Worm (Caenorhabditis elegans) whole organism, L3 larva: ENCODE measurements around the gene rexd-1.

Experiments used
- R02D3.7 ChIP-seq: fragments of 150-350 bp; optimal IDR thresholded peaks from 2 replicates; lab custom pipeline; 2014; ENCODE audit warnings: missing biosample characterization, missing genetic modification characterization
- ZK546.5 ChIP-seq: sonication (generic microtip); optimal IDR thresholded peaks from 2 replicates; lab custom pipeline; 2017; ENCODE audit warnings: missing biosample characterization, missing genetic modification characterization
- aly-2 ChIP-seq: fragments of 150-350 bp; optimal IDR thresholded peaks from 2 replicates; lab custom pipeline; 2014; ENCODE audit warnings: missing biosample characterization, missing genetic modification characterization
- ama-1 ChIP-seq: fragments of 150-350 bp; optimal IDR thresholded peaks from 2 replicates; lab custom pipeline; 2018
- ceh-16 ChIP-seq: sonication (generic microtip); optimal IDR thresholded peaks from 2 replicates; lab custom pipeline; 2017; ENCODE audit warnings: missing biosample characterization, missing genetic modification characterization
- ceh-28 ChIP-seq: fragments of 150-350 bp; optimal IDR thresholded peaks from 2 replicates; lab custom pipeline; 2014; ENCODE audit warnings: missing biosample characterization, missing genetic modification reagents, missing genetic modification characterization
- ceh-82 ChIP-seq: fragments of 150-350 bp; optimal IDR thresholded peaks from 2 replicates; lab custom pipeline; 2014; ENCODE audit warnings: missing biosample characterization, missing genetic modification characterization
- daf-12 ChIP-seq: fragments of 150-350 bp; optimal IDR thresholded peaks from 2 replicates; lab custom pipeline; 2014; ENCODE audit warnings: missing biosample characterization, missing genetic modification reagents, missing genetic modification characterization
- elt-1 ChIP-seq: fragments of 150-350 bp; optimal IDR thresholded peaks from 2 replicates; lab custom pipeline; 2014; ENCODE audit warnings: missing biosample characterization, missing genetic modification characterization
- elt-2 ChIP-seq: sonication (generic microtip); optimal IDR thresholded peaks from 2 replicates; lab custom pipeline; 2016; ENCODE audit warnings: missing genetic modification reagents, mild to moderate bottlenecking, missing genetic modification characterization, missing compliant biosample characterization
- eor-1 ChIP-seq, 2 experiments: fragments of 150-350 bp; optimal IDR thresholded peaks; 2 replicates each; lab custom pipeline; 2014 to 2018; ENCODE audit warnings: missing biosample characterization in 2 of 2, missing genetic modification characterization in 2 of 2
- fkh-10 ChIP-seq: sonication (generic microtip); optimal IDR thresholded peaks from 2 replicates; lab custom pipeline; 2017; ENCODE audit warnings: missing biosample characterization, missing genetic modification reagents, missing genetic modification characterization
- fkh-2 ChIP-seq: fragments of 150-350 bp; optimal IDR thresholded peaks from 2 replicates; lab custom pipeline; 2014; ENCODE audit warnings: missing biosample characterization, missing genetic modification reagents, missing genetic modification characterization
- hmg-11 ChIP-seq: sonication (generic microtip); optimal IDR thresholded peaks from 2 replicates; lab custom pipeline; 2016; ENCODE audit warnings: missing genetic modification characterization, missing compliant biosample characterization
- jun-1 ChIP-seq: fragments of 150-350 bp; optimal IDR thresholded peaks from 2 replicates; lab custom pipeline; 2014; ENCODE audit warnings: missing biosample characterization, missing genetic modification reagents, missing genetic modification characterization
- lin-15B ChIP-seq: fragments of 150-350 bp; optimal IDR thresholded peaks from 2 replicates; lab custom pipeline; 2014; ENCODE audit warnings: missing biosample characterization, missing genetic modification characterization
- lin-39 ChIP-seq: fragments of 150-350 bp; optimal IDR thresholded peaks from 2 replicates; lab custom pipeline; 2018; ENCODE audit warnings: missing biosample characterization, missing genetic modification reagents, missing genetic modification characterization
- lsy-12 ChIP-seq: sonication (generic microtip); optimal IDR thresholded peaks from 2 replicates; lab custom pipeline; 2016; ENCODE audit warnings: mild to moderate bottlenecking, missing genetic modification characterization, missing compliant biosample characterization
- mdl-1 ChIP-seq: fragments of 150-350 bp; optimal IDR thresholded peaks from 2 replicates; lab custom pipeline; 2014; ENCODE audit warnings: missing biosample characterization, missing genetic modification characterization
- mml-1 ChIP-seq: fragments of 150-350 bp; sonication (generic microtip); optimal IDR thresholded peaks from 3 replicates; lab custom pipeline; 2014; ENCODE audit warnings: missing biosample characterization, missing genetic modification characterization
- nfya-1 ChIP-seq: sonication (generic microtip); optimal IDR thresholded peaks from 2 replicates; lab custom pipeline; 2017; ENCODE audit warnings: missing genetic modification characterization, mild to moderate bottlenecking, missing compliant biosample characterization, antibody characterized with exemption, moderate library complexity; ENCODE audit not compliant: insufficient read depth
- nhr-11 ChIP-seq: fragments of 150-350 bp; optimal IDR thresholded peaks from 2 replicates; lab custom pipeline; 2014; ENCODE audit warnings: missing biosample characterization, missing genetic modification characterization
- nhr-12 ChIP-seq: fragments of 150-350 bp; optimal IDR thresholded peaks from 2 replicates; lab custom pipeline; 2014; ENCODE audit warnings: missing biosample characterization, missing genetic modification characterization
- nhr-23 ChIP-seq: fragments of 150-350 bp; optimal IDR thresholded peaks from 2 replicates; lab custom pipeline; 2014; ENCODE audit warnings: missing biosample characterization, missing genetic modification reagents, missing genetic modification characterization
- nhr-237 ChIP-seq: fragments of 150-350 bp; optimal IDR thresholded peaks from 2 replicates; lab custom pipeline; 2014; ENCODE audit warnings: missing biosample characterization, missing genetic modification characterization
- nhr-25 ChIP-seq: sonication (generic microtip); optimal IDR thresholded peaks from 2 replicates; lab custom pipeline; 2017; ENCODE audit warnings: missing biosample characterization, missing genetic modification characterization
- nhr-28 ChIP-seq: fragments of 150-350 bp; optimal IDR thresholded peaks from 2 replicates; lab custom pipeline; 2014; ENCODE audit warnings: missing biosample characterization, missing genetic modification characterization
- nhr-43 ChIP-seq: sonication (generic microtip); optimal IDR thresholded peaks from 2 replicates; lab custom pipeline; 2016; ENCODE audit warnings: mild to moderate bottlenecking, missing genetic modification characterization, missing compliant biosample characterization; ENCODE audit not compliant: poor library complexity, severe bottlenecking
- nhr-76 ChIP-seq: fragments of 150-350 bp; sonication (generic microtip); optimal IDR thresholded peaks from 5 replicates; lab custom pipeline; 2014; ENCODE audit warnings: missing biosample characterization, missing genetic modification characterization
- pha-4 ChIP-seq: fragments of 150-350 bp; optimal IDR thresholded peaks from 2 replicates; lab custom pipeline; 2014; ENCODE audit warnings: missing biosample characterization, missing genetic modification reagents, missing genetic modification characterization
- pqm-1 ChIP-seq: fragments of 150-350 bp; optimal IDR thresholded peaks from 2 replicates; lab custom pipeline; 2017; ENCODE audit warnings: missing biosample characterization, missing genetic modification characterization, inconsistent platforms
- sea-2 ChIP-seq: fragments of 150-350 bp; sonication (generic microtip); optimal IDR thresholded peaks from 4 replicates; lab custom pipeline; 2014; ENCODE audit warnings: missing biosample characterization, missing genetic modification reagents, missing genetic modification characterization
- skn-1 ChIP-seq: fragments of 150-350 bp; optimal IDR thresholded peaks from 2 replicates; lab custom pipeline; 2014; ENCODE audit warnings: missing biosample characterization, missing genetic modification characterization
- snpc-4 ChIP-seq: fragments of 150-350 bp; optimal IDR thresholded peaks from 2 replicates; lab custom pipeline; 2014; ENCODE audit warnings: missing biosample characterization, missing genetic modification characterization
- unc-39 ChIP-seq: sonication (generic microtip); optimal IDR thresholded peaks from 4 replicates; lab custom pipeline; 2017; ENCODE audit warnings: missing biosample characterization, missing genetic modification characterization
- unc-62 ChIP-seq: fragments of 150-350 bp; sonication (generic microtip); optimal IDR thresholded peaks from 4 replicates; lab custom pipeline; 2014; ENCODE audit warnings: missing biosample characterization, missing genetic modification reagents, missing genetic modification characterization
- zag-1 ChIP-seq: fragments of 150-350 bp; optimal IDR thresholded peaks from 2 replicates; lab custom pipeline; 2014; ENCODE audit warnings: missing biosample characterization, missing genetic modification characterization
- ztf-11 ChIP-seq: fragments of 150-350 bp; optimal IDR thresholded peaks from 2 replicates; lab custom pipeline; 2014; ENCODE audit warnings: missing biosample characterization, missing genetic modification characterization
- ztf-4 ChIP-seq: fragments of 150-350 bp; optimal IDR thresholded peaks from 2 replicates; lab custom pipeline; 2014; ENCODE audit warnings: missing biosample characterization, missing genetic modification characterization

rexd-1 gene

ce11 chrIII:1853944-1854343 lies 19.6 kb downstream of the rexd-1 start:
- peak; percentile 12 for TF ChIP-seq hmg-11 (tag; lab: Kevin White, UChicago)
- no peak for TF ChIP-seq lin-15B (tag; lab: Kevin White, UChicago)
- TF ChIP-seq jun-1 (tag; lab: Kevin White, UChicago), result no peak
- peak; percentile 89 for TF ChIP-seq nhr-25 (tag; lab: Kevin White, UChicago)
- TF ChIP-seq unc-62, result no peak

ce11 chrIII:1855092-1855491 lies 20.8 kb downstream of the rexd-1 start, which contains the start of gene hlh-33:
hlh-33 (plus strand) TSS chrIII:1855392.
- TF ChIP-seq elt-2 (tag; lab: Kevin White, UChicago) (no peak), lin-15B (tag; lab: Kevin White, UChicago) (no peak), nfya-1 (tag; lab: Kevin White, UChicago) (no peak), mdl-1 (no peak), nhr-76 (tag; lab: Kevin White, UChicago) (no peak), sea-2 (GFP tag; lab: Kevin White, UChicago) (no peak), nhr-25 (tag; lab: Kevin White, UChicago) (no peak), hmg-11 (tag; lab: Kevin White, UChicago) (no peak), skn-1 (tag; lab: Kevin White, UChicago) (no peak), nhr-43 (tag; lab: Kevin White, UChicago) (no peak), zag-1 (tag; lab: Kevin White, UChicago) (no peak)

DNA sequence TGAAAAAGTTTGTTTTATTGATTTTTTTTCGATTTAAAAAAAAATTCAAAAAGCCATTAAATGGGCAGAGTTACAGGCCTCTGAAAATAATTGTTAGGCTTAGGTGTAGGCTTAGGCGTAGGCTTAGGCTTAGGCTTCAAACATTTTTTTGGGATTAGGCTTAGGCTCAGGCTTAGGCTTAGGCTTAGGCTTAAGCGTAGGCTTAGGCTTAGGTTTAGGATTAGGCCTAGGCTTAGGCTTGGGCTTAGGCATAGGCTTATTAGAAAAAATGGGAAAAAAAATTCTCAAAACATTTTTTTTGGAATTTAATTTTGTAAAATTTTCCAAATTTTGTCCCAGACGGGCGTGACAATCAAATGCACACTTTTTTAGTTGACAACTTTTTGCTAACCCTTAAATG lies 21.9 kb downstream of the rexd-1 start:
- no peak for TF ChIP-seq pqm-1 (tag; lab: Kevin White, UChicago)
- no peak for TF ChIP-seq nhr-11 (tag; lab: Kevin White, UChicago)
- no peak for TF ChIP-seq hmg-11 (tag; lab: Kevin White, UChicago)
- no peak for TF ChIP-seq mdl-1
- no peak for TF ChIP-seq daf-12 (tag; lab: Kevin White, UChicago)
- TF ChIP-seq nhr-76 (tag; lab: Kevin White, UChicago), result no peak
- TF ChIP-seq ceh-16 (tag; lab: Kevin White, UChicago), result no peak
- no peak for TF ChIP-seq ceh-82 (tag; lab: Kevin White, UChicago)
- no peak for TF ChIP-seq R02D3.7 (tag; lab: Kevin White, UChicago)
- no peak for TF ChIP-seq ztf-11 (tag; lab: Kevin White, UChicago)
- no peak for TF ChIP-seq ceh-28 (tag; lab: Kevin White, UChicago)
- no peak for TF ChIP-seq nhr-237
- no peak for TF ChIP-seq eor-1 (tag; optimal IDR thresholded peaks at IDR 0.05; lab: Kevin White, UChicago)
- TF ChIP-seq lsy-12 (tag; lab: Kevin White, UChicago), result no peak
- no peak for TF ChIP-seq fkh-10 (GFP tag; lab: Kevin White, UChicago)
- TF ChIP-seq, all 47 proteins: peak for 0

ce11 chrIII:1856679-1857078 lies 22.4 kb downstream of the rexd-1 start:
- TF ChIP-seq elt-2 (tag; lab: Kevin White, UChicago) (no peak), skn-1 (tag; lab: Kevin White, UChicago) (no peak), lin-15B (tag; lab: Kevin White, UChicago) (no peak), fkh-2 (tag; lab: Kevin White, UChicago) (no peak), nhr-28 (tag; lab: Kevin White, UChicago) (no peak), nhr-76 (tag; lab: Kevin White, UChicago) (no peak), nhr-25 (tag; lab: Kevin White, UChicago) (no peak), lin-39 (tag; lab: Kevin White, UChicago) (no peak), nhr-43 (tag; lab: Kevin White, UChicago) (no peak), pha-4 (tag; lab: Kevin White, UChicago) (no peak), fkh-10 (GFP tag; lab: Kevin White, UChicago) (no peak), unc-39 (tag; lab: Kevin White, UChicago) (no peak)
- TF ChIP-seq, all 47 proteins: peak for 0

ce11 chrIII:1859532-1859931 lies 25.2 kb downstream of the rexd-1 start, which contains the start of gene ddp-1:
ddp-1 (plus strand) TSS chrIII:1859888.
- TF ChIP-seq nhr-12 (tag; lab: Kevin White, UChicago) (no peak), pha-4 (tag; lab: Kevin White, UChicago) (peak; percentile 98), snpc-4 (peak; percentile 86), ztf-4 (tag; lab: Kevin White, UChicago) (peak; percentile 64), lsy-12 (tag; lab: Kevin White, UChicago) (peak; percentile 93), mml-1 (tag; lab: Kevin White, UChicago) (no peak), nhr-43 (tag; lab: Kevin White, UChicago) (peak; percentile 94), daf-12 (tag; lab: Kevin White, UChicago) (peak; percentile 4), sea-2 (GFP tag; lab: Kevin White, UChicago) (no peak), eor-1 (tag; optimal IDR thresholded peaks at IDR 0.05; lab: Kevin White, UChicago) (peak in 1 of 2 experiments; percentile 56), jun-1 (tag; lab: Kevin White, UChicago) (peak; percentile 88), ama-1 (lab: Kevin White, UChicago) (peak; percentile 82), aly-2 (peak; percentile 70), nhr-25 (tag; lab: Kevin White, UChicago) (peak; percentile 76), nhr-76 (tag; lab: Kevin White, UChicago) (no peak), elt-2 (tag; lab: Kevin White, UChicago) (peak; percentile 66), nhr-28 (tag; lab: Kevin White, UChicago) (peak; percentile 75), nhr-11 (tag; lab: Kevin White, UChicago) (peak; percentile 50), ceh-16 (tag; lab: Kevin White, UChicago) (no peak), unc-62 (peak; percentile 54), ZK546.5 (tag; lab: Kevin White, UChicago) (peak; percentile 64), ztf-11 (tag; lab: Kevin White, UChicago) (no peak), fkh-2 (tag; lab: Kevin White, UChicago) (no peak), unc-39 (tag; lab: Kevin White, UChicago) (no peak), elt-1 (tag; lab: Kevin White, UChicago) (peak; percentile 38), pqm-1 (tag; lab: Kevin White, UChicago) (peak; percentile 41), skn-1 (tag; lab: Kevin White, UChicago) (peak; percentile 72), fkh-10 (GFP tag; lab: Kevin White, UChicago) (peak; percentile 94), hmg-11 (tag; lab: Kevin White, UChicago) (peak; percentile 90), nhr-23 (tag; lab: Kevin White, UChicago) (peak; percentile 98)
